Worm (Caenorhabditis elegans): ENCODE data around the gene T23D5.3.

T23D5.3 gene

ce11 chrV:15773141-15773540, 39.7 kb upstream of the T23D5.3 start, which contains the start of gene nhr-60:
nhr-60 (minus strand) TSS chrV:15773241.
- no peak for TF ChIP-seq ceh-83 (GFP tag; optimal IDR thresholded peaks at IDR 0.05)
- no peak for TF ChIP-seq unc-120 (tag; optimal IDR thresholded peaks at IDR 0.05; ENCODE audit: poor library complexity, severe bottlenecking)
- no peak for TF ChIP-seq nhr-2 (tag; optimal IDR thresholded peaks at IDR 0.05)
- TF ChIP-seq M03D4.4 (tag; optimal IDR thresholded peaks at IDR 0.05): no peak
- TF ChIP-seq elt-1 (tag; optimal IDR thresholded peaks at IDR 0.05; ENCODE audit: borderline replicate concordance, insufficient read depth): no peak
- no peak for TF ChIP-seq cnd-1 (tag; optimal IDR thresholded peaks at IDR 0.05)
- TF ChIP-seq ces-1 (GFP tag; optimal IDR thresholded peaks at IDR 0.05): no peak
- TF ChIP-seq nhr-76 (tag; optimal IDR thresholded peaks at IDR 0.05): no peak
- TF ChIP-seq nhr-12 (tag; optimal IDR thresholded peaks at IDR 0.05): no peak
- no peak for TF ChIP-seq elt-3 (tag; optimal IDR thresholded peaks at IDR 0.05)
- no peak for TF ChIP-seq sem-2 (GFP tag; optimal IDR thresholded peaks at IDR 0.05)
- TF ChIP-seq mab-5 (tag; optimal IDR thresholded peaks at IDR 0.05): no peak
- TF ChIP-seq ztf-11 (tag; optimal IDR thresholded peaks at IDR 0.05): no peak
- TF ChIP-seq tbx-8 (GFP tag; optimal IDR thresholded peaks at IDR 0.05): no peak
- no peak for TF ChIP-seq unc-39 (tag; optimal IDR thresholded peaks at IDR 0.05)

- TF ChIP-seq zip-8 (tag; optimal IDR thresholded peaks at IDR 0.05) (no peak), ceh-83 (GFP tag; optimal IDR thresholded peaks at IDR 0.05) (no peak), elt-3 (tag; optimal IDR thresholded peaks at IDR 0.05) (no peak)
Observed at ce11 chrV:15769072-15769471, 35.6 kb upstream of the T23D5.3 start, which contains the start of gene F57A10.4. F57A10.4 (plus strand) TSS chrV:15769438.

DNA sequence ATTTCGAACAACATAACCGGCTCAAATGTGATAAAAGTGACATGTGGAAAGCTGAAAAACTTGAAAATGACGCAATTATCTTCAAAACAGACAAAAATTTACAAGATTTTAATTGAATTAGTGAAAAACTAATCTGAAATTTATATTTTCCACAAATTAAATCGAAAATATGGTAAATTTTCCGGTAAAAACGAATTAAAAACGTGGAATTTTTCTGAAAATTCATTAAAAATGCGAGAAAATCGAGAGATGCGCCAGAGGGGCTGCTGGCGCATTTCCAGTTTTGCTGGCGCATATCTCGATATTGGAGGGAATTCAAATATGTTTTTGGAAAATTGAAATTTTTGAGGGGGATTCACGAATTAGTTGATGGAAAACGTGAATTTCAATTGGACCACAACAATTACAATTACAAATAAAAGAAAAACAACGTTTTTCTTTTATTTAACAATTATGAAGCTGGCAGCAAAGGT, 32.7 kb upstream of the T23D5.3 start, which contains the start of the genes haf-3 and F57A10.2:
Gene haf-3, minus strand, starts transcription at position 51 of the 473 bp plus-strand sequence.
Gene F57A10.2, plus strand, starts transcription at position 454 of the 473 bp plus-strand sequence.
- no peak for TF ChIP-seq cnd-1 (tag; optimal IDR thresholded peaks at IDR 0.05)
- no peak for TF ChIP-seq snpc-4 (tag; optimal IDR thresholded peaks at IDR 0.05)
- TF ChIP-seq flh-1 (GFP tag; optimal IDR thresholded peaks at IDR 0.05): no peak
- no peak for TF ChIP-seq lin-32 (GFP tag; optimal IDR thresholded peaks at IDR 0.05)
- peak; percentile 43 for TF ChIP-seq ceh-39 (tag; optimal IDR thresholded peaks at IDR 0.05)
- TF ChIP-seq M03D4.4 (tag; optimal IDR thresholded peaks at IDR 0.05): peak; percentile 46
- no peak for TF ChIP-seq blmp-1 (tag; optimal IDR thresholded peaks at IDR 0.05)
- TF ChIP-seq ztf-11 (tag; optimal IDR thresholded peaks at IDR 0.05): no peak
- TF ChIP-seq hlh-1 (tag; optimal IDR thresholded peaks at IDR 0.05): peak; percentile 23
- TF ChIP-seq ceh-43 (GFP tag; optimal IDR thresholded peaks at IDR 0.05): no peak
- no peak for TF ChIP-seq nhr-28 (tag; optimal IDR thresholded peaks at IDR 0.05)
- TF ChIP-seq elt-1 (tag; optimal IDR thresholded peaks at IDR 0.05; ENCODE audit: borderline replicate concordance, insufficient read depth): peak; percentile 11
- peak; percentile 82 for TF ChIP-seq nhr-237 (tag; optimal IDR thresholded peaks at IDR 0.05)
- no peak for TF ChIP-seq unc-62 (GFP tag; optimal IDR thresholded peaks at IDR 0.05)
- no peak for TF ChIP-seq unc-120 (tag; optimal IDR thresholded peaks at IDR 0.05; ENCODE audit: poor library complexity, severe bottlenecking)
- peak; percentile 91 for TF ChIP-seq mep-1 (tag; optimal IDR thresholded peaks at IDR 0.05)
- no peak for TF ChIP-seq bed-3 (GFP tag; optimal IDR thresholded peaks at IDR 0.05)
- no peak for TF ChIP-seq elt-3 (tag; optimal IDR thresholded peaks at IDR 0.05)
- no peak for TF ChIP-seq sem-2 (GFP tag; optimal IDR thresholded peaks at IDR 0.05)
- peak; percentile 48 for TF ChIP-seq pha-4 (tag; optimal IDR thresholded peaks at IDR 0.05)
- peak; percentile 79 for TF ChIP-seq drap-1 (GFP tag; optimal IDR thresholded peaks at IDR 0.05)
- TF ChIP-seq nhr-76 (tag; optimal IDR thresholded peaks at IDR 0.05): no peak
- TF ChIP-seq zip-8 (tag; optimal IDR thresholded peaks at IDR 0.05): no peak
- peak; percentile 74 for TF ChIP-seq sptf-1 (tag; optimal IDR thresholded peaks at IDR 0.05)
- no peak for TF ChIP-seq ham-2 (GFP tag; optimal IDR thresholded peaks at IDR 0.05)
- TF ChIP-seq ces-1 (GFP tag; optimal IDR thresholded peaks at IDR 0.05): peak; percentile 67
- TF ChIP-seq nhr-2 (tag; optimal IDR thresholded peaks at IDR 0.05): no peak
- TF ChIP-seq lsy-2 (tag; optimal IDR thresholded peaks at IDR 0.05): peak; percentile 77
- no peak for TF ChIP-seq ceh-83 (GFP tag; optimal IDR thresholded peaks at IDR 0.05)
- no peak for TF ChIP-seq nhr-12 (tag; optimal IDR thresholded peaks at IDR 0.05)
- TF ChIP-seq lin-13 (tag; optimal IDR thresholded peaks at IDR 0.05): peak; percentile 85
- peak; percentile 62 for TF ChIP-seq mab-5 (tag; optimal IDR thresholded peaks at IDR 0.05)
- no peak for TF ChIP-seq tbx-8 (GFP tag; optimal IDR thresholded peaks at IDR 0.05)
- no peak for TF ChIP-seq unc-39 (tag; optimal IDR thresholded peaks at IDR 0.05)
- TF ChIP-seq mls-2 (tag; optimal IDR thresholded peaks at IDR 0.05): no peak

All from whole organism, mixed stage, embryonic.